Fruit fly (Drosophila melanogaster) whole organism, embryonic: Measurements from ENCODE around the gene CG13838.

ENCODE experiments used
- ATbp ChIP-seq: fragments of 200-800 bp; sonication (Bioruptor generic); optimal IDR thresholded peaks from 2 replicates; lab custom pipeline; 2017; ENCODE audit warnings: missing biosample characterization, mild to moderate bottlenecking, missing genetic modification characterization, missing genetic modification reagents
- CG10274 ChIP-seq: fragments of 200-800 bp; sonication (Bioruptor generic); optimal IDR thresholded peaks from 3 replicates; lab custom pipeline; 2017; ENCODE audit warnings: missing biosample characterization, mild to moderate bottlenecking, missing genetic modification characterization
- CG11560 ChIP-seq: fragments of 200-800 bp; sonication (Bioruptor generic); IDR thresholded peaks from 3 replicates; pipeline ENCODE4 v1.3.6; 2022; ENCODE audit warnings: missing biosample characterization, missing genetic modification characterization
- CG12236 ChIP-seq: fragments of 200-800 bp; sonication (Bioruptor generic); optimal IDR thresholded peaks from 2 replicates; lab custom pipeline; 2016; ENCODE audit warnings: missing biosample characterization, missing genetic modification characterization
- CG13624 ChIP-seq: fragments of 200-800 bp; sonication (Bioruptor generic); optimal IDR thresholded peaks from 2 replicates; lab custom pipeline; 2016; ENCODE audit warnings: missing biosample characterization, missing genetic modification characterization
- CG13894 ChIP-seq: fragments of 200-800 bp; sonication (Bioruptor generic); optimal IDR thresholded peaks from 3 replicates; lab custom pipeline; 2018; ENCODE audit warnings: missing biosample characterization, mild to moderate bottlenecking, missing genetic modification characterization, moderate library complexity
- CG30020 ChIP-seq: fragments of 200-800 bp; optimal IDR thresholded peaks from 2 replicates; lab custom pipeline; 2019; ENCODE audit warnings: missing biosample characterization, mild to moderate bottlenecking, missing genetic modification characterization, moderate library complexity
- CG31224 ChIP-seq: fragments of 200-800 bp; sonication (Bioruptor generic); IDR thresholded peaks from 2 replicates; pipeline ENCODE4 v1.3.6; 2022; ENCODE audit warnings: missing biosample characterization, missing genetic modification characterization
- CG32772 ChIP-seq: fragments of 200-800 bp; sonication (Bioruptor generic); IDR thresholded peaks from 2 replicates; pipeline ENCODE4 v1.3.6; 2022; ENCODE audit warnings: missing biosample characterization, missing genetic modification characterization
- CG34224 ChIP-seq: fragments of 200-800 bp; sonication (Bioruptor generic); IDR thresholded peaks from 3 replicates; pipeline ENCODE4 v1.3.6; 2022; ENCODE audit warnings: missing biosample characterization, missing genetic modification characterization; ENCODE audit not compliant: partially characterized antibody
- CG3847 ChIP-seq: fragments of 200-800 bp; sonication (Bioruptor generic); IDR thresholded peaks from 2 replicates; pipeline ENCODE4 v1.3.6; 2022; ENCODE audit warnings: missing biosample characterization, missing genetic modification characterization
- CG4328 ChIP-seq: fragments of 200-800 bp; sonication (Bioruptor generic); optimal IDR thresholded peaks from 3 replicates; lab custom pipeline; 2017; ENCODE audit warnings: missing biosample characterization, missing genetic modification reagents, missing genetic modification characterization
- CG4730 ChIP-seq: fragments of 200-800 bp; sonication (Bioruptor generic); IDR thresholded peaks from 2 replicates; pipeline ENCODE4 v1.3.6; 2022; ENCODE audit warnings: missing biosample characterization, missing genetic modification characterization
- CG7786 ChIP-seq: fragments of 200-800 bp; sonication (Bioruptor generic); optimal IDR thresholded peaks from 2 replicates; lab custom pipeline; 2016; ENCODE audit warnings: missing biosample characterization, missing genetic modification characterization
- CG7963 ChIP-seq: fragments of 200-800 bp; sonication (Bioruptor generic); IDR thresholded peaks from 3 replicates; pipeline ENCODE4 v1.3.6; 2022; ENCODE audit warnings: missing biosample characterization, missing genetic modification characterization; ENCODE audit not compliant: partially characterized antibody
- D19B ChIP-seq: fragments of 200-800 bp; sonication (Bioruptor generic); optimal IDR thresholded peaks from 2 replicates; lab custom pipeline; 2017; ENCODE audit warnings: missing biosample characterization, mild to moderate bottlenecking, missing genetic modification characterization
- Dbx ChIP-seq: fragments of 200-800 bp; sonication (Bioruptor generic); IDR thresholded peaks from 3 replicates; pipeline ENCODE4 v1.3.6; 2022; ENCODE audit warnings: missing biosample characterization, missing genetic modification characterization
- Dip2 ChIP-seq: fragments of 200-800 bp; sonication (Bioruptor generic); IDR thresholded peaks from 2 replicates; pipeline ENCODE4 v1.3.6; 2022; ENCODE audit warnings: missing biosample characterization, missing genetic modification characterization
- H15 ChIP-seq: fragments of 200-800 bp; sonication (Bioruptor generic); IDR thresholded peaks from 3 replicates; pipeline ENCODE4 v1.3.6; 2022; ENCODE audit warnings: missing biosample characterization, missing genetic modification characterization
- H2.0 ChIP-seq: fragments of 200-800 bp; sonication (Bioruptor generic); IDR thresholded peaks from 2 replicates; pipeline ENCODE4 v1.3.6; 2022; ENCODE audit warnings: missing biosample characterization, missing genetic modification characterization
- HLH4C ChIP-seq: fragments of 200-800 bp; sonication (Bioruptor generic); IDR thresholded peaks from 3 replicates; pipeline ENCODE4 v1.3.6; 2022; ENCODE audit warnings: missing biosample characterization, missing genetic modification characterization; ENCODE audit not compliant: partially characterized antibody
- HLHmδ ChIP-seq: fragments of 200-800 bp; sonication (Bioruptor generic); optimal IDR thresholded peaks from 2 replicates; lab custom pipeline; 2018; ENCODE audit warnings: missing biosample characterization, mild to moderate bottlenecking, missing genetic modification characterization, moderate library complexity
- Lim3 ChIP-seq: fragments of 200-800 bp; sonication (Bioruptor generic); IDR thresholded peaks from 2 replicates; pipeline ENCODE4 v1.3.6; 2022; ENCODE audit warnings: missing biosample characterization, missing genetic modification characterization
- Mes4 ChIP-seq: fragments of 200-800 bp; sonication (Bioruptor generic); optimal IDR thresholded peaks from 2 replicates; lab custom pipeline; 2016; ENCODE audit warnings: missing biosample characterization, missing genetic modification characterization
- NfI ChIP-seq: fragments of 200-800 bp; sonication (Bioruptor generic); optimal IDR thresholded peaks from 3 replicates; lab custom pipeline; 2018; ENCODE audit warnings: missing biosample characterization, mild to moderate bottlenecking, missing genetic modification characterization, moderate library complexity
- Oli ChIP-seq: fragments of 200-800 bp; sonication (Bioruptor generic); optimal IDR thresholded peaks from 2 replicates; lab custom pipeline; 2018; ENCODE audit warnings: missing biosample characterization, mild to moderate bottlenecking, missing genetic modification characterization, moderate library complexity
- Sin3A ChIP-seq: fragments of >200 bp; optimal IDR thresholded peaks from 2 replicates; lab custom pipeline; 2018
- Spps ChIP-seq: fragments of 200-800 bp; sonication (Bioruptor generic); optimal IDR thresholded peaks from 2 replicates; lab custom pipeline; 2018; ENCODE audit warnings: missing biosample characterization, mild to moderate bottlenecking, missing genetic modification characterization
- Ssrp ChIP-seq: fragments of 200-800 bp; sonication (Bioruptor generic); optimal IDR thresholded peaks from 2 replicates; lab custom pipeline; 2018; ENCODE audit warnings: missing biosample characterization, mild to moderate bottlenecking, missing genetic modification characterization, moderate library complexity
- ab ChIP-seq: fragments of 200-800 bp; sonication (Bioruptor generic); optimal IDR thresholded peaks from 2 replicates; lab custom pipeline; 2016; ENCODE audit warnings: missing biosample characterization, missing genetic modification characterization
- chinmo ChIP-seq: fragments of 200-800 bp; sonication (Bioruptor generic); IDR thresholded peaks from 4 replicates; pipeline ENCODE4 v1.3.6; 2022; ENCODE audit warnings: missing biosample characterization, missing genetic modification characterization; ENCODE audit not compliant: partially characterized antibody
- dmrt99B ChIP-seq: fragments of 200-800 bp; sonication (Bioruptor generic); optimal IDR thresholded peaks from 2 replicates; lab custom pipeline; 2018; ENCODE audit warnings: missing biosample characterization, mild to moderate bottlenecking, missing genetic modification characterization, moderate library complexity
- ewg ChIP-seq: fragments of 200-800 bp; sonication (Bioruptor generic); optimal IDR thresholded peaks from 3 replicates; lab custom pipeline; 2017; ENCODE audit warnings: mild to moderate bottlenecking, missing biosample characterization, missing genetic modification reagents, missing genetic modification characterization
- ftz-f1 ChIP-seq: fragments of 200-800 bp; sonication (Bioruptor generic); optimal IDR thresholded peaks from 2 replicates; lab custom pipeline; 2016; ENCODE audit warnings: missing biosample characterization, missing genetic modification characterization
- gce ChIP-seq: fragments of 200-800 bp; sonication (Bioruptor generic); IDR thresholded peaks from 3 replicates; pipeline ENCODE4 v1.3.6; 2022; ENCODE audit warnings: missing biosample characterization, missing genetic modification characterization
- gsb-n ChIP-seq: fragments of 200-800 bp; sonication (Bioruptor generic); optimal IDR thresholded peaks from 3 replicates; lab custom pipeline; 2018; ENCODE audit warnings: missing biosample characterization, mild to moderate bottlenecking, missing genetic modification characterization
- hbn ChIP-seq: fragments of 200-800 bp; sonication (Bioruptor generic); IDR thresholded peaks from 2 replicates; pipeline ENCODE4 v1.3.6; 2022; ENCODE audit warnings: missing biosample characterization, missing genetic modification characterization; ENCODE audit not compliant: partially characterized antibody
- insv ChIP-seq, 2 experiments: fragments of 200-800 bp; sonication (Bioruptor generic); optimal IDR thresholded peaks; 3 replicates each; lab custom pipeline; 2016 to 2018; ENCODE audit warnings: missing biosample characterization in 2 of 2, missing genetic modification characterization in 2 of 2
- lab ChIP-seq: fragments of 200-800 bp; sonication (Bioruptor generic); optimal IDR thresholded peaks from 3 replicates; lab custom pipeline; 2017; ENCODE audit warnings: missing biosample characterization, missing genetic modification characterization, mild to moderate bottlenecking, moderate library complexity, missing genetic modification reagents
- mld ChIP-seq: fragments of 200-800 bp; sonication (Bioruptor generic); IDR thresholded peaks from 3 replicates; pipeline ENCODE4 v1.3.6; 2022; ENCODE audit warnings: missing biosample characterization, missing genetic modification characterization; ENCODE audit not compliant: partially characterized antibody
- org-1 ChIP-seq: fragments of 200-800 bp; sonication (Bioruptor generic); optimal IDR thresholded peaks from 2 replicates; lab custom pipeline; 2017; ENCODE audit warnings: missing biosample characterization, missing genetic modification characterization
- pan ChIP-seq, 4 experiments: fragments of >200 bp in 3 of 4; fragments of 200-800 bp in 1 of 4; sonication (Bioruptor generic) in 1 of 4; optimal IDR thresholded peaks in 3 of 4; IDR thresholded peaks in 1 of 4; 2 replicates each; pipeline versions ENCODE4 v1.3.6 to Lab custom; 2017 to 2022; ENCODE audit warnings: missing biosample characterization in 2 of 4, missing genetic modification characterization in 2 of 4, mixed read lengths in 1 of 4
- peb ChIP-seq: fragments of 200-800 bp; sonication (Bioruptor generic); IDR thresholded peaks from 2 replicates; pipeline ENCODE4 v1.3.6; 2022; ENCODE audit warnings: missing biosample characterization, missing genetic modification characterization
- pnt ChIP-seq: fragments of 200-800 bp; sonication (Bioruptor generic); optimal IDR thresholded peaks from 3 replicates; lab custom pipeline; 2016; ENCODE audit warnings: missing biosample characterization, missing genetic modification characterization
- run ChIP-seq: fragments of 200-800 bp; sonication (Bioruptor generic); optimal IDR thresholded peaks from 3 replicates; lab custom pipeline; 2018; ENCODE audit warnings: missing biosample characterization, mild to moderate bottlenecking, missing genetic modification characterization
- sima ChIP-seq: fragments of 200-800 bp; sonication (Bioruptor generic); optimal IDR thresholded peaks from 2 replicates; lab custom pipeline; 2016; ENCODE audit warnings: missing biosample characterization, missing genetic modification characterization
- tgo ChIP-seq: fragments of 200-800 bp; sonication (Bioruptor generic); IDR thresholded peaks from 3 replicates; pipeline ENCODE4 v1.3.6; 2022; ENCODE audit warnings: missing biosample characterization, missing genetic modification characterization
- wdn ChIP-seq: fragments of 200-800 bp; sonication (Bioruptor generic); IDR thresholded peaks from 2 replicates; pipeline ENCODE4 v1.3.6; 2022; ENCODE audit warnings: missing biosample characterization, missing genetic modification characterization
- zfh1 ChIP-seq: fragments of 200-800 bp; sonication (Bioruptor generic); IDR thresholded peaks from 3 replicates; pipeline ENCODE4 v1.3.6; 2022; ENCODE audit warnings: missing biosample characterization, missing genetic modification characterization

The CG13838 gene

dm6 chr3R:23053936-23054335 is 11.9 kb downstream of the CG13838 start, which contains the start of gene p53 (continued):
- TF ChIP-seq CG4730 (GFP tag; lab: Robert Waterston, UW) (peak; percentile 55), gsb-n (tag; lab: Kevin White, UChicago) (peak; percentile 59), CG4328 (GFP tag; lab: Kevin White, UChicago) (peak; percentile 67), mld (no peak), pan (optimal IDR thresholded peaks at IDR 0.05; lab: Kevin White, UChicago) (no peak), pan (GFP tag; optimal IDR thresholded peaks at IDR 0.05 in 1 of 2, IDR thresholded peaks at IDR 0.05 in 1 of 2) (peak in 1 of 2 experiments; percentile 73), ATbp (GFP tag; lab: Kevin White, UChicago) (peak; percentile 74), CG10274 (GFP tag; lab: Kevin White, UChicago) (peak; percentile 70), tgo (peak; percentile 60; the same call in 2 of the 3 replicates), HLHmδ (peak; percentile 91), gce (0 out of 3 replicates have a peak, but pooled peaks have one; percentile 41), CG34224 (GFP tag; lab: Robert Waterston, UW) (peak; percentile 54), Ssrp (tag; lab: Kevin White, UChicago) (peak; percentile 48), ftz-f1 (no peak), peb (GFP tag; lab: Robert Waterston, UW) (0 out of 2 replicates have a peak, but pooled peaks have one; percentile 27), hbn (GFP tag; lab: Robert Waterston, UW) (peak; percentile 67), chinmo (0 out of 4 replicates have a peak, but pooled peaks have one; percentile 48), Spps (no peak), CG31224 (GFP tag; lab: Robert Waterston, UW) (0 out of 2 replicates have a peak, but pooled peaks have one; percentile 32), ab (no peak), CG11560 (tag; lab: Robert Waterston, UW) (no peak; the same call in 2 of the 3 replicates), sima (GFP tag; lab: Kevin White, UChicago) (peak; percentile 16), CG7786 (GFP tag; lab: Kevin White, UChicago) (peak; percentile 28), CG12236 (GFP tag; lab: Kevin White, UChicago) (peak; percentile 81), ewg (GFP tag; lab: Kevin White, UChicago) (peak; percentile 59), run (tag; lab: Kevin White, UChicago) (no peak), Oli (tag; lab: Kevin White, UChicago) (peak; percentile 46), D19B (GFP tag; lab: Kevin White, UChicago) (peak; percentile 64), Dip2 (no peak), Dbx (GFP tag; lab: Robert Waterston, UW) (peak; percentile 81; the same call in 2 of the 3 replicates), dmrt99B (no peak), zfh1 (GFP tag; lab: Robert Waterston, UW) (peak; percentile 76), H15 (peak; percentile 64; the same call in 2 of the 3 replicates), CG3847 (GFP tag; lab: Robert Waterston, UW) (peak; percentile 71), CG7963 (peak; percentile 44; the same call in 1 of the 3 replicates), Lim3 (GFP tag; lab: Robert Waterston, UW) (no peak), CG30020 (tag; lab: Kevin White, UChicago) (no peak), org-1 (GFP tag; lab: Kevin White, UChicago) (peak; percentile 43), CG13894 (peak; percentile 46), NfI (peak; percentile 91), CG13624 (GFP tag; lab: Kevin White, UChicago) (peak; percentile 84), insv (GFP tag; optimal IDR thresholded peaks at IDR 0.05; lab: Kevin White, UChicago) (peak in 1 of 2 experiments; percentile 48), CG32772 (GFP tag; lab: Robert Waterston, UW) (peak; percentile 63; the same call in 1 of the 2 replicates), pnt (no peak), wdn (GFP tag; lab: Robert Waterston, UW) (peak; percentile 49; the same call in 1 of the 2 replicates), Sin3A (no peak), Mes4 (GFP tag; lab: Kevin White, UChicago) (peak; percentile 82), HLH4C (GFP tag; lab: Robert Waterston, UW) (peak; percentile 64), H2.0 (GFP tag; lab: Robert Waterston, UW) (peak; percentile 62; the same call in 1 of the 2 replicates), lab (GFP tag; lab: Kevin White, UChicago) (peak; percentile 91)
